Worm (Caenorhabditis elegans) whole organism, young adult: ENCODE results near the gene T26G10.1.

ENCODE experiments used
- Y53F4B.3 ChIP-seq: fragments of 200-800 bp; sonication (Bioruptor generic); IDR thresholded peaks from 2 replicates; pipeline ENCODE4 v1.3.6; 2022; ENCODE audit warnings: missing genetic modification reagents, missing genetic modification characterization, missing compliant biosample characterization
- cebp-2 ChIP-seq: fragments of 200-800 bp; sonication (Bioruptor generic); IDR thresholded peaks from 2 replicates; pipeline ENCODE4 v1.3.6; 2022; ENCODE audit warnings: missing genetic modification characterization, missing compliant biosample characterization
- ets-4 ChIP-seq: fragments of 200-800 bp; sonication (Bioruptor generic); optimal IDR thresholded peaks from 2 replicates; lab custom pipeline; 2018; ENCODE audit warnings: mild to moderate bottlenecking, missing genetic modification characterization, missing compliant biosample characterization
- nhr-27 ChIP-seq: fragments of 200-800 bp; sonication (Bioruptor generic); optimal IDR thresholded peaks from 2 replicates; lab custom pipeline; 2018; ENCODE audit warnings: mild to moderate bottlenecking, missing genetic modification characterization, moderate library complexity, missing compliant biosample characterization
- nhr-90 ChIP-seq: sonication (generic microtip); optimal IDR thresholded peaks from 2 replicates; lab custom pipeline; 2016; ENCODE audit warnings: missing genotype, mild to moderate bottlenecking, missing genetic modification characterization, missing compliant biosample characterization

DNA sequence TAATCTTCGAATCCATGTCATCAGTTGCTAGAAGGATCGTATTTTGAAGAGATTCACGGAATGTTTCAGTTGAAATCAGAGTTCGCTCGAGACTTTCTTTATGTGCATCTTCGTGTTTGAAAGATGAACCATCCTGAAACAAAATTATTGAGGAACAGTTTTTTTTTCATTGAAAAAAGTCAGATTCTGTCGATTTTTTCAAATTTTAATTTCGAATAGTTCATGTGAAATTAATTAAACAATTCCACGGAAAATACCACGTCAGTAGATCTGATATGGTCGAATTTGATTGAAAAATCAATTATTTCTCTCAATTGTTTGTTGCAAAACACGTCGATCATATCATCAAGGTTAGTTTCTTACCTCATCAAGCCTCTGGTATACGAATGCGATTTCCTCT lies 33.0 kb upstream of the T26G10.1 start, which contains the start of gene F54C8.1:
- TF ChIP-seq cebp-2 (no peak), nhr-90 (tag; lab: Kevin White, UChicago) (no peak), nhr-27 (no peak), ets-4 (GFP tag; lab: Kevin White, UChicago) (no peak), Y53F4B.3 (GFP tag; lab: Robert Waterston, UW) (no peak)
